Worm (Caenorhabditis elegans): ENCODE data around the gene kel-3.

ce11 chrIII:13495571-13495970 is 31.0 kb downstream of the kel-3 start, which contains the start of gene T28A8.2:
- TF ChIP-seq unc-62 (GFP tag; optimal IDR thresholded peaks at IDR 0.05), result no peak
- no peak for TF ChIP-seq nhr-237 (tag; optimal IDR thresholded peaks at IDR 0.05)
- TF ChIP-seq eor-1 (tag; optimal IDR thresholded peaks at IDR 0.05), result no peak
- TF ChIP-seq nfya-1 (tag; optimal IDR thresholded peaks at IDR 0.05; ENCODE audit: insufficient read depth), result no peak
- TF ChIP-seq fkh-10 (GFP tag; optimal IDR thresholded peaks at IDR 0.05), result no peak
- TF ChIP-seq pha-4 (tag; optimal IDR thresholded peaks at IDR 0.05), result no peak
- TF ChIP-seq unc-39 (tag; optimal IDR thresholded peaks at IDR 0.05), result no peak
- TF ChIP-seq egl-27 (tag; optimal IDR thresholded peaks at IDR 0.05), result no peak

Data from whole organism, L3 larva.